Fruit fly (Drosophila melanogaster) whole organism, wandering third instar larva: ENCODE results near the gene Arp8.

Experiments used
- Dif ChIP-seq: fragments of 200-275, 200-300 bp; sonication (Bioruptor generic); optimal IDR thresholded peaks from 2 replicates; lab custom pipeline; 2018; ENCODE audit warnings: missing biosample characterization, missing genetic modification characterization; ENCODE audit not compliant: partially characterized antibody
- N ChIP-seq: fragments of >200 bp; optimal IDR thresholded peaks from 2 replicates; lab custom pipeline; 2018; ENCODE audit warnings: missing biosample characterization, missing external identifiers, missing genetic modification characterization
- Sp1 ChIP-seq: fragments of 200-800 bp; sonication (Bioruptor generic); optimal IDR thresholded peaks from 3 replicates; lab custom pipeline; 2019; ENCODE audit warnings: missing biosample characterization, mild to moderate bottlenecking, missing genetic modification characterization, moderate library complexity
- lola ChIP-seq: fragments of >200 bp; optimal IDR thresholded peaks from 2 replicates; lab custom pipeline; 2017; ENCODE audit warnings: missing biosample characterization, missing genetic modification characterization
- pan ChIP-seq: fragments of >200 bp; optimal IDR thresholded peaks from 2 replicates; lab custom pipeline; 2017
- psq ChIP-seq: fragments of 200-800 bp; sonication (Bioruptor generic); optimal IDR thresholded peaks from 3 replicates; lab custom pipeline; 2017; ENCODE audit warnings: missing biosample characterization, mild to moderate bottlenecking, missing genetic modification characterization, moderate library complexity
- rgr ChIP-seq: fragments of 200-800 bp; sonication (Bioruptor generic); optimal IDR thresholded peaks from 3 replicates; lab custom pipeline; 2016; ENCODE audit warnings: missing biosample characterization, mild to moderate bottlenecking, missing genetic modification characterization

dm6 chrX:17826807-17827703 lies 33.5 kb downstream of the Arp8 start, which contains the start of gene Socs16D:
- TF ChIP-seq rgr (peak; percentile 40), N (GFP tag; lab: Kevin White, UChicago) (peak; percentile 99), Sp1 (peak; percentile 51), psq (GFP tag; lab: Kevin White, UChicago) (peak; percentile 42), lola (no peak), Dif (GFP tag; lab: Kevin White, UChicago) (no peak), pan (lab: Kevin White, UChicago) (no peak)
